ENCODE assay signal across 5 fruit fly cellular contexts in genomic region chr2L:18647857-18648652, dm6.
TF ChIP-seq lines count a peak whose summit lies in the region.

No protein-coding gene starts in this region.

- no peak for TF ChIP-seq CTCF in whole organism, embryonic (GFP tag; optimal IDR thresholded peaks at IDR 0.05; lab: Kevin White, UChicago)

TF ChIP-seq in whole organism, adult, 20 proteins besides CTCF, POLR2A, EP300 and RAD21:
- peak; percentile 20 for TF ChIP-seq kay (GFP tag; lab: Kevin White, UChicago; ENCODE audit: borderline replicate concordance)
- TF ChIP-seq ovo (GFP tag; optimal IDR thresholded peaks at IDR 0.05; lab: Kevin White, UChicago) = no peak
TF ChIP-seq in whole organism, adult: peak in this region for 1.

TF ChIP-seq in whole organism, embryonic, 481 proteins besides CTCF, POLR2A, EP300 and RAD21 (continues in another document):
- TF ChIP-seq psq (GFP tag; optimal IDR thresholded peaks at IDR 0.05; lab: Kevin White, UChicago) (no peak), unpg (GFP tag; optimal IDR thresholded peaks at IDR 0.05; lab: Kevin White, UChicago) (peak; percentile 56), Lim3 (GFP tag; IDR thresholded peaks at IDR 0.05; lab: Robert Waterston, UW) (no peak), esg (GFP tag; conservative IDR thresholded peaks at IDR 0.05; lab: Robert Waterston, UW) (peak; percentile 35; the same call in 1 of the 2 replicates), gt (GFP tag; IDR thresholded peaks at IDR 0.05; lab: Robert Waterston, UW) (no peak), Hr51 (GFP tag; optimal IDR thresholded peaks at IDR 0.05; lab: Kevin White, UChicago) (peak in 1 of 2 experiments; percentile 46), PHDP (tag; optimal IDR thresholded peaks at IDR 0.05; lab: Kevin White, UChicago) (peak; percentile 56), en (GFP tag; optimal IDR thresholded peaks at IDR 0.05; lab: Kevin White, UChicago) (peak; percentile 36), CG6254 (GFP tag; optimal IDR thresholded peaks at IDR 0.05; lab: Kevin White, UChicago) (no peak), pzg (GFP tag; optimal IDR thresholded peaks at IDR 0.05; lab: Kevin White, UChicago) (no peak), CG5245 (GFP tag; optimal IDR thresholded peaks at IDR 0.05; lab: Kevin White, UChicago) (no peak), CG10959 (GFP tag; IDR thresholded peaks at IDR 0.05; lab: Robert Waterston, UW) (no peak), Sox100B (GFP tag; optimal IDR thresholded peaks at IDR 0.05; lab: Kevin White, UChicago) (no peak), tgo (GFP tag; IDR thresholded peaks at IDR 0.05; lab: Robert Waterston, UW) (no peak), CG13424 (tag; optimal IDR thresholded peaks at IDR 0.05; lab: Kevin White, UChicago) (peak; percentile 43), Rfx (GFP tag; IDR thresholded peaks at IDR 0.05; lab: Robert Waterston, UW) (no peak), bab2 (GFP tag; optimal IDR thresholded peaks at IDR 0.05; lab: Kevin White, UChicago) (peak; percentile 13), CG8359 (GFP tag; optimal IDR thresholded peaks at IDR 0.05; lab: Kevin White, UChicago; ENCODE audit: borderline replicate concordance) (no peak), CG1603 (tag; optimal IDR thresholded peaks at IDR 0.05; lab: Kevin White, UChicago) (peak; percentile 44), Ptx1 (GFP tag; IDR thresholded peaks at IDR 0.05; lab: Robert Waterston, UW) (no peak), YL-1 (GFP tag; optimal IDR thresholded peaks at IDR 0.05; lab: Kevin White, UChicago) (no peak), kay (GFP tag; optimal IDR thresholded peaks at IDR 0.05; lab: Kevin White, UChicago) (no peak)

TF ChIP-seq in whole organism, prepupa, 60 proteins besides CTCF, POLR2A, EP300 and RAD21 (continues in another document):
- TF ChIP-seq vri (GFP tag; optimal IDR thresholded peaks at IDR 0.05; lab: Kevin White, UChicago) (peak; percentile 12), Ets21C (GFP tag; optimal IDR thresholded peaks at IDR 0.05; lab: Kevin White, UChicago) (peak; percentile 44), dac (GFP tag; optimal IDR thresholded peaks at IDR 0.05; lab: Kevin White, UChicago) (no peak), Eip78C (GFP tag; lab: Kevin White, UChicago) (peak; percentile 91), CG7368 (GFP tag; optimal IDR thresholded peaks at IDR 0.05; lab: Kevin White, UChicago) (peak; percentile 35), CG9139 (GFP tag; optimal IDR thresholded peaks at IDR 0.05; lab: Kevin White, UChicago) (peak; percentile 18), Met (GFP tag; optimal IDR thresholded peaks at IDR 0.05; lab: Kevin White, UChicago) (peak; percentile 78), lz (GFP tag; optimal IDR thresholded peaks at IDR 0.05; lab: Kevin White, UChicago) (peak; percentile 69), CG6854 (GFP tag; optimal IDR thresholded peaks at IDR 0.05; lab: Kevin White, UChicago) (no peak), pdm3 (GFP tag; optimal IDR thresholded peaks at IDR 0.05; lab: Kevin White, UChicago) (peak; percentile 73), CG32006 (GFP tag; optimal IDR thresholded peaks at IDR 0.05; lab: Kevin White, UChicago) (peak; percentile 65), Hr39 (GFP tag; optimal IDR thresholded peaks at IDR 0.05; lab: Kevin White, UChicago) (peak; percentile 69), CG10631 (GFP tag; optimal IDR thresholded peaks at IDR 0.05; lab: Kevin White, UChicago) (peak; percentile 61), topi (GFP tag; optimal IDR thresholded peaks at IDR 0.05; lab: Kevin White, UChicago) (peak; percentile 62), CG15336 (GFP tag; IDR thresholded peaks at IDR 0.05; lab: Robert Waterston, UW) (peak; percentile 64), Hr38 (GFP tag; optimal IDR thresholded peaks at IDR 0.05; lab: Kevin White, UChicago) (no peak), CG11762 (GFP tag; optimal IDR thresholded peaks at IDR 0.05; lab: Kevin White, UChicago; ENCODE audit: insufficient read depth) (no peak), Sox14 (GFP tag; optimal IDR thresholded peaks at IDR 0.05; lab: Kevin White, UChicago) (peak; percentile 65), CG16779 (tag; optimal IDR thresholded peaks at IDR 0.05; lab: Kevin White, UChicago) (no peak), Lpt (GFP tag; optimal IDR thresholded peaks at IDR 0.05; lab: Kevin White, UChicago) (peak; percentile 58), CG3919 (GFP tag; optimal IDR thresholded peaks at IDR 0.05; lab: Kevin White, UChicago) (peak; percentile 56), net (GFP tag; optimal IDR thresholded peaks at IDR 0.05; lab: Kevin White, UChicago) (peak; percentile 47), Blimp-1 (GFP tag; optimal IDR thresholded peaks at IDR 0.05; lab: Kevin White, UChicago) (no peak)

TF ChIP-seq in whole organism, pupa, 21 proteins besides CTCF, POLR2A, EP300 and RAD21:
- TF ChIP-seq rn (GFP tag; IDR thresholded peaks at IDR 0.05; lab: Robert Waterston, UW) (no peak), CG14655 (GFP tag; optimal IDR thresholded peaks at IDR 0.05; lab: Kevin White, UChicago) (peak; percentile 20), Snoo (tag; optimal IDR thresholded peaks at IDR 0.05; lab: Kevin White, UChicago) (peak; percentile 48), Pif1A (GFP tag; optimal IDR thresholded peaks at IDR 0.05; lab: Kevin White, UChicago) (peak; percentile 58), D1 (tag; optimal IDR thresholded peaks at IDR 0.05; lab: Kevin White, UChicago) (no peak), CG13204 (GFP tag; optimal IDR thresholded peaks at IDR 0.05; lab: Kevin White, UChicago) (peak; percentile 49), CG10348 (GFP tag; IDR thresholded peaks at IDR 0.05; lab: Robert Waterston, UW) (no peak), CG4496 (GFP tag; IDR thresholded peaks at IDR 0.05; lab: Robert Waterston, UW) (0 out of 3 replicates have a peak, but pooled peaks have one; percentile 13), Pif1B (GFP tag; optimal IDR thresholded peaks at IDR 0.05; lab: Kevin White, UChicago) (peak; percentile 1), CG8159 (tag; optimal IDR thresholded peaks at IDR 0.05; lab: Kevin White, UChicago) (peak; percentile 24), CG8301 (tag; optimal IDR thresholded peaks at IDR 0.05; lab: Kevin White, UChicago) (peak; percentile 27), CG15710 (tag; optimal IDR thresholded peaks at IDR 0.05; lab: Kevin White, UChicago) (peak; percentile 70), CG34367 (tag; optimal IDR thresholded peaks at IDR 0.05; lab: Kevin White, UChicago) (peak; percentile 58), fd96Ca (GFP tag; IDR thresholded peaks at IDR 0.05; lab: Robert Waterston, UW) (no peak), CG17806 (tag; optimal IDR thresholded peaks at IDR 0.05; lab: Kevin White, UChicago) (peak; percentile 24), CG9948 (tag; optimal IDR thresholded peaks at IDR 0.05; lab: Kevin White, UChicago) (peak; percentile 48)

TF ChIP-seq in whole organism, wandering third instar larva, 38 proteins besides CTCF, POLR2A, EP300 and RAD21:
- TF ChIP-seq HLH106 (tag; optimal IDR thresholded peaks at IDR 0.05; lab: Kevin White, UChicago) = no peak
- TF ChIP-seq pan (optimal IDR thresholded peaks at IDR 0.05; lab: Kevin White, UChicago) = no peak
- TF ChIP-seq psq (GFP tag; optimal IDR thresholded peaks at IDR 0.05; lab: Kevin White, UChicago) = peak; percentile 58
- TF ChIP-seq dsf (GFP tag; optimal IDR thresholded peaks at IDR 0.05; lab: Kevin White, UChicago; ENCODE audit: borderline replicate concordance) = no peak
- TF ChIP-seq sv (GFP tag; optimal IDR thresholded peaks at IDR 0.05; lab: Kevin White, UChicago) = no peak
- TF ChIP-seq foxo (GFP tag; optimal IDR thresholded peaks at IDR 0.05; lab: Kevin White, UChicago) = peak in 1 of 2 experiments; percentile 59
- peak; percentile 62 for TF ChIP-seq fru (GFP tag; optimal IDR thresholded peaks at IDR 0.05; lab: Kevin White, UChicago)
- no peak for TF ChIP-seq CG9705 (GFP tag; optimal IDR thresholded peaks at IDR 0.05; lab: Kevin White, UChicago)
- TF ChIP-seq Vsx2 (GFP tag; optimal IDR thresholded peaks at IDR 0.05; lab: Kevin White, UChicago; ENCODE audit: partially characterized antibody) = no peak
- TF ChIP-seq rgr (GFP tag; optimal IDR thresholded peaks at IDR 0.05; lab: Kevin White, UChicago) = peak; percentile 20
- no peak for TF ChIP-seq N (GFP tag; optimal IDR thresholded peaks at IDR 0.05; lab: Kevin White, UChicago)
- TF ChIP-seq dmrt93B (GFP tag; optimal IDR thresholded peaks at IDR 0.05; lab: Kevin White, UChicago) = no peak
- peak; percentile 20 for TF ChIP-seq ey (GFP tag; optimal IDR thresholded peaks at IDR 0.05; lab: Kevin White, UChicago)
- no peak for TF ChIP-seq Hr78 (GFP tag; optimal IDR thresholded peaks at IDR 0.05; lab: Kevin White, UChicago)
- no peak for TF ChIP-seq lola (GFP tag; optimal IDR thresholded peaks at IDR 0.05; lab: Kevin White, UChicago)
- no peak for TF ChIP-seq Abd-B (GFP tag; optimal IDR thresholded peaks at IDR 0.05; lab: Kevin White, UChicago)
- no peak for TF ChIP-seq Myc (optimal IDR thresholded peaks at IDR 0.05; lab: Kevin White, UChicago)
- TF ChIP-seq Sp1 (GFP tag; optimal IDR thresholded peaks at IDR 0.05; lab: Kevin White, UChicago) = peak; percentile 40
- TF ChIP-seq sage (GFP tag; optimal IDR thresholded peaks at IDR 0.05; lab: Kevin White, UChicago) = no peak
- no peak for TF ChIP-seq Rel (GFP tag; optimal IDR thresholded peaks at IDR 0.05; lab: Kevin White, UChicago)
- no peak for TF ChIP-seq Rel (tag; optimal IDR thresholded peaks at IDR 0.05; lab: Kevin White, UChicago)
- no peak for TF ChIP-seq GATAd (GFP tag; optimal IDR thresholded peaks at IDR 0.05; lab: Kevin White, UChicago)
- TF ChIP-seq OdsH (GFP tag; optimal IDR thresholded peaks at IDR 0.05; lab: Kevin White, UChicago) = peak; percentile 47
- peak; percentile 22 for TF ChIP-seq br (GFP tag; optimal IDR thresholded peaks at IDR 0.05; lab: Kevin White, UChicago)
- TF ChIP-seq CrebA (GFP tag; optimal IDR thresholded peaks at IDR 0.05; lab: Kevin White, UChicago; ENCODE audit: borderline replicate concordance) = no peak
- TF ChIP-seq usp (GFP tag; optimal IDR thresholded peaks at IDR 0.05; lab: Kevin White, UChicago) = no peak
- TF ChIP-seq h (GFP tag; optimal IDR thresholded peaks at IDR 0.05; lab: Kevin White, UChicago) = peak; percentile 44
- TF ChIP-seq Hnf4 (GFP tag; optimal IDR thresholded peaks at IDR 0.05; lab: Kevin White, UChicago) = peak; percentile 44
- peak; percentile 10 for TF ChIP-seq woc (GFP tag; optimal IDR thresholded peaks at IDR 0.05; lab: Kevin White, UChicago)
- no peak for TF ChIP-seq jim (GFP tag; optimal IDR thresholded peaks at IDR 0.05; lab: Kevin White, UChicago)
- no peak for TF ChIP-seq Dfd (GFP tag; optimal IDR thresholded peaks at IDR 0.05; lab: Kevin White, UChicago)
